Worm (Caenorhabditis elegans): ENCODE results near the gene Y53F4B.51.

Y53F4B.51 gene

ce11 chrII:15039104-15039503 lies 24.9 kb upstream of the Y53F4B.51 start, which contains the start of gene trip-4:
trip-4 (plus strand) TSS chrII:15039404.
- TF ChIP-seq mxl-3 (GFP tag; optimal IDR thresholded peaks at IDR 0.05) (no peak), lim-7 (GFP tag; IDR thresholded peaks at IDR 0.05) (no peak), jun-1 (tag; optimal IDR thresholded peaks at IDR 0.05) (no peak), set-16 (GFP tag; IDR thresholded peaks at IDR 0.05) (no peak), egl-27 (tag; optimal IDR thresholded peaks at IDR 0.05) (no peak), F10B5.3 (tag; optimal IDR thresholded peaks at IDR 0.05) (no peak), zip-2 (tag; optimal IDR thresholded peaks at IDR 0.05) (no peak), pqm-1 (tag; optimal IDR thresholded peaks at IDR 0.05) (no peak), skn-1 (tag; optimal IDR thresholded peaks at IDR 0.05) (no peak), aly-2 (tag; optimal IDR thresholded peaks at IDR 0.05) (no peak), tag-97 (GFP tag; IDR thresholded peaks at IDR 0.05) (no peak), daf-16 (GFP tag; optimal IDR thresholded peaks at IDR 0.05) (no peak), daf-16 (tag; optimal IDR thresholded peaks at IDR 0.05) (no peak), unc-39 (tag; optimal IDR thresholded peaks at IDR 0.05) (no peak), ZK546.5 (tag; optimal IDR thresholded peaks at IDR 0.05) (no peak), ztf-11 (tag; optimal IDR thresholded peaks at IDR 0.05) (no peak), ceh-82 (tag; optimal IDR thresholded peaks at IDR 0.05) (no peak), nhr-76 (tag; optimal IDR thresholded peaks at IDR 0.05) (no peak)

ce11 chrII:15037782-15038181 lies 23.5 kb upstream of the Y53F4B.51 start, which contains the start of gene Y53F4B.14:
Y53F4B.14 (plus strand) TSS chrII:15037991.
- no peak for TF ChIP-seq D1046.2 (GFP tag; IDR thresholded peaks at IDR 0.05)
- TF ChIP-seq dve-1 (tag; optimal IDR thresholded peaks at IDR 0.05; ENCODE audit: insufficient read depth), result no peak
- 0 out of 2 replicates have a peak, but pooled peaks have one; percentile 7 for TF ChIP-seq nhr-42 (GFP tag; IDR thresholded peaks at IDR 0.05)
- TF ChIP-seq Y75B8A.6 (GFP tag; IDR thresholded peaks at IDR 0.05), result no peak
- no peak for TF ChIP-seq snpc-1.2 (GFP tag; IDR thresholded peaks at IDR 0.05)
- TF ChIP-seq daf-8 (GFP tag; IDR thresholded peaks at IDR 0.05), result no peak
- TF ChIP-seq tra-1 (GFP tag; IDR thresholded peaks at IDR 0.05), result no peak
- no peak for TF ChIP-seq hif-1 (tag; optimal IDR thresholded peaks at IDR 0.05)
- TF ChIP-seq sdz-12 (GFP tag; optimal IDR thresholded peaks at IDR 0.05), result no peak
- TF ChIP-seq ztf-11 (tag; optimal IDR thresholded peaks at IDR 0.05), result no peak
- no peak for TF ChIP-seq unc-39 (tag; optimal IDR thresholded peaks at IDR 0.05)
- peak; percentile 81 for TF ChIP-seq zip-2 (tag; optimal IDR thresholded peaks at IDR 0.05)
- TF ChIP-seq lin-15B (tag; optimal IDR thresholded peaks at IDR 0.05), result no peak
- no peak for TF ChIP-seq aha-1 (tag)
- no peak for TF ChIP-seq ZK546.5 (tag; optimal IDR thresholded peaks at IDR 0.05)

- no peak for TF ChIP-seq rbr-2 (tag; optimal IDR thresholded peaks at IDR 0.05)
- TF ChIP-seq Y75B8A.6 (GFP tag; IDR thresholded peaks at IDR 0.05), result no peak
- TF ChIP-seq ceh-20 (GFP tag; IDR thresholded peaks at IDR 0.05), result no peak
- TF ChIP-seq nhr-42 (GFP tag; IDR thresholded peaks at IDR 0.05), result 0 out of 2 replicates have a peak, but pooled peaks have one; percentile 54
- TF ChIP-seq set-16 (GFP tag; IDR thresholded peaks at IDR 0.05), result peak; percentile 87
- TF ChIP-seq ztf-7 (tag; optimal IDR thresholded peaks at IDR 0.05), result no peak
- TF ChIP-seq R02D3.7 (tag; optimal IDR thresholded peaks at IDR 0.05), result no peak
- TF ChIP-seq ZK337.2 (GFP tag; IDR thresholded peaks at IDR 0.05), result no peak
- no peak for TF ChIP-seq mdt-29 (GFP tag; IDR thresholded peaks at IDR 0.05)
- no peak for TF ChIP-seq daf-19 (GFP tag; conservative IDR thresholded peaks at IDR 0.05)
- no peak for TF ChIP-seq nhr-111 (GFP tag; optimal IDR thresholded peaks at IDR 0.05)
- no peak for TF ChIP-seq zfp-3 (GFP tag; conservative IDR thresholded peaks at IDR 0.05)
- TF ChIP-seq zip-2 (tag; optimal IDR thresholded peaks at IDR 0.05), result no peak
- TF ChIP-seq F26F4.8 (GFP tag; conservative IDR thresholded peaks at IDR 0.05), result no peak
Measured at ce11 chrII:15026389-15026788, 12.1 kb upstream of the Y53F4B.51 start.
